Fruit fly (Drosophila melanogaster): ENCODE results near the gene pira.

dm6 chrX:12737057-12737734 lies 26.2 kb downstream of the pira start:
- TF ChIP-seq gsb (GFP tag; IDR thresholded peaks at IDR 0.05) (no peak), CG8478 (optimal IDR thresholded peaks at IDR 0.05) (no peak), Mad (GFP tag; optimal IDR thresholded peaks at IDR 0.05) (no peak), CG9609 (GFP tag; optimal IDR thresholded peaks at IDR 0.05) (no peak), fd96Cb (tag; optimal IDR thresholded peaks at IDR 0.05) (no peak), Rfx (GFP tag; IDR thresholded peaks at IDR 0.05) (no peak), HLH3B (GFP tag; IDR thresholded peaks at IDR 0.05) (no peak), unpg (GFP tag; optimal IDR thresholded peaks at IDR 0.05) (peak; percentile 8), insv (GFP tag; optimal IDR thresholded peaks at IDR 0.05) (no peak)

Measured in whole organism, embryonic.